Worm (Caenorhabditis elegans) whole organism, L4 larva: ENCODE measurements around the gene T15B12.2.

Experiments used
- F44E2.7 ChIP-seq: fragments of 200-800 bp; sonication (Bioruptor generic); IDR thresholded peaks from 2 replicates; pipeline ENCODE4 v2.1.2; 2022; ENCODE audit warnings: missing genetic modification characterization, missing compliant biosample characterization
- lin-13 ChIP-seq: fragments of 150-350 bp; optimal IDR thresholded peaks from 2 replicates; lab custom pipeline; 2014; ENCODE audit warnings: missing biosample characterization, missing genetic modification reagents, missing genetic modification characterization
- lin-39 ChIP-seq: fragments of 150-350 bp; optimal IDR thresholded peaks from 2 replicates; lab custom pipeline; 2014; ENCODE audit warnings: missing biosample characterization, missing genetic modification reagents, missing genetic modification characterization
- madf-9 ChIP-seq: fragments of 200-800 bp; sonication (Bioruptor generic); conservative IDR thresholded peaks from 2 replicates; pipeline ENCODE4 v1.3.6; 2022; ENCODE audit warnings: missing genetic modification reagents, missing genetic modification characterization, missing compliant biosample characterization
- nhr-76 ChIP-seq: fragments of 150-350 bp; optimal IDR thresholded peaks from 2 replicates; lab custom pipeline; 2014; ENCODE audit warnings: missing biosample characterization, missing genetic modification characterization
- set-16 ChIP-seq: fragments of 200-800 bp; sonication (Bioruptor generic); IDR thresholded peaks from 2 replicates; pipeline ENCODE4 v1.3.6; 2022; ENCODE audit warnings: missing genetic modification reagents, missing genetic modification characterization, missing compliant biosample characterization
- spr-3 ChIP-seq: fragments of 200-800 bp; sonication (Bioruptor generic); optimal IDR thresholded peaks from 2 replicates; lab custom pipeline; 2018; ENCODE audit warnings: mild to moderate bottlenecking, missing genetic modification characterization, missing compliant biosample characterization
- unc-130 ChIP-seq: sonication (generic microtip); optimal IDR thresholded peaks from 2 replicates; lab custom pipeline; 2016; ENCODE audit warnings: missing genetic modification reagents, missing genetic modification characterization, missing compliant biosample characterization

DNA sequence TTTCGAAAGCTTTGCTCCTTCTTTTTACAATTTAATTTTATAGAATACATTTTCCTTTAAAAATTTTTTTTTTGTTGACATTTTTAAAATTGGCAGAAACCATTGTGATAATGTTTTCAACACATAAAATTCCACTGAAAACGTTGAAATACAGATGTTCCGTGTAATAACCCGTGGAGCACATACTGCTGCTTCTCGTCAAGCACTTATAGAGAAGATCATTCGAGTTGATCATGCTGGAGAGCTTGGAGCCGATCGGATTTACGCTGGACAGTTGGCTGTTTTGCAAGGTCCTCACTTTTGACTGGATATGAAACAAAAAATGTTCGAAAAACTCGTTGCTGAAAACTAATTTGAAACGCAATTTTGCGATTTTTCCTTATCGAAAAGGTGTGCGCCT lies 23.9 kb downstream of the T15B12.2 start, which contains the start of gene clk-1:
- TF ChIP-seq madf-9 (GFP tag; lab: Robert Waterston, UW) (no peak), nhr-76 (tag; lab: Kevin White, UChicago) (no peak), set-16 (GFP tag; lab: Robert Waterston, UW) (no peak), lin-39 (tag; lab: Kevin White, UChicago) (no peak), unc-130 (no peak), F44E2.7 (GFP tag; lab: Robert Waterston, UW) (no peak), spr-3 (GFP tag; lab: Kevin White, UChicago) (no peak), lin-13 (GFP tag; lab: Kevin White, UChicago) (no peak)
